Worm (Caenorhabditis elegans): Measurements from ENCODE around the gene zyg-11.

The zyg-11 gene

DNA sequence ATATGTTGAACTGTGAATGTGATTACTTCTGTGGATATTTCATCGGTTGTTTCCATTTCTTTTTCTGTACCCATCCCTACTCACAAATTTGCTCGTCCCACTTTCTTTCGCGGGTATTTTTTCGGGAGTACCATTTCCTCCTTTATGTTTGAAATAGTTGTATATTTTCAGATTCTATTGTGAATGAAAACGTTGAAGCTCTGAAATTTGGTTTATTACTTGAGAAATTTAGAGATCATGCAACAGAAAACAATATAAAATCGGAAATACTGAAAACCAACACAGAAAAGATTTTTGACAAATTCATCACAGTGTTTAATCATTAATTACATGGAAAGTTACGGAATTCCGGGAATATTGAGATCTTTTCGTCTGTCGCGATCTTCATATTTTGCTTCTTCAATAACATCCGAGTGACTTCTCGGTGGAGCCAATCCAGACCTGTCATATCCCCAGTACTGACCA is 3.1 kb downstream of the zyg-11 start:
- TF ChIP-seq nhr-10 (tag; optimal IDR thresholded peaks at IDR 0.05) (no peak), zag-1 (tag; optimal IDR thresholded peaks at IDR 0.05) (no peak), lsy-2 (tag; optimal IDR thresholded peaks at IDR 0.05) (no peak), lin-39 (tag; optimal IDR thresholded peaks at IDR 0.05) (no peak), ztf-1 (GFP tag; conservative IDR thresholded peaks at IDR 0.05) (no peak), elt-3 (tag; optimal IDR thresholded peaks at IDR 0.05) (no peak), peb-1 (tag; optimal IDR thresholded peaks at IDR 0.05) (no peak), unc-39 (tag; optimal IDR thresholded peaks at IDR 0.05) (no peak), R02D3.7 (tag; optimal IDR thresholded peaks at IDR 0.05) (no peak), unc-55 (GFP tag; optimal IDR thresholded peaks at IDR 0.05) (no peak), dmd-4 (tag; optimal IDR thresholded peaks at IDR 0.05) (no peak), ama-1 (optimal IDR thresholded peaks at IDR 0.05) (no peak), ZK546.5 (tag; optimal IDR thresholded peaks at IDR 0.05) (no peak), sma-3 (GFP tag; optimal IDR thresholded peaks at IDR 0.05) (peak; percentile 60), ceh-16 (tag; optimal IDR thresholded peaks at IDR 0.05) (no peak), elt-1 (tag; optimal IDR thresholded peaks at IDR 0.05) (no peak), alr-1 (tag; optimal IDR thresholded peaks at IDR 0.05) (no peak), crh-2 (tag; optimal IDR thresholded peaks at IDR 0.05) (no peak), ztf-4 (tag; optimal IDR thresholded peaks at IDR 0.05) (peak; percentile 58), nhr-21 (tag; optimal IDR thresholded peaks at IDR 0.05) (no peak), C34F6.9 (tag; optimal IDR thresholded peaks at IDR 0.05) (no peak), mdl-1 (tag; optimal IDR thresholded peaks at IDR 0.05) (no peak), gmeb-1 (tag; optimal IDR thresholded peaks at IDR 0.05) (no peak), blmp-1 (tag; optimal IDR thresholded peaks at IDR 0.05; ENCODE audit: insufficient read depth) (peak; percentile 14), nhr-23 (tag; optimal IDR thresholded peaks at IDR 0.05) (no peak), F13H6.1 (tag; optimal IDR thresholded peaks at IDR 0.05) (peak; percentile 15), snpc-4 (tag; optimal IDR thresholded peaks at IDR 0.05) (no peak), Y55F3AM.14 (GFP tag; optimal IDR thresholded peaks at IDR 0.05) (no peak), sem-4 (tag; optimal IDR thresholded peaks at IDR 0.05) (no peak), nhr-25 (tag; optimal IDR thresholded peaks at IDR 0.05) (peak; percentile 36), fos-1 (tag; optimal IDR thresholded peaks at IDR 0.05) (no peak)

DNA sequence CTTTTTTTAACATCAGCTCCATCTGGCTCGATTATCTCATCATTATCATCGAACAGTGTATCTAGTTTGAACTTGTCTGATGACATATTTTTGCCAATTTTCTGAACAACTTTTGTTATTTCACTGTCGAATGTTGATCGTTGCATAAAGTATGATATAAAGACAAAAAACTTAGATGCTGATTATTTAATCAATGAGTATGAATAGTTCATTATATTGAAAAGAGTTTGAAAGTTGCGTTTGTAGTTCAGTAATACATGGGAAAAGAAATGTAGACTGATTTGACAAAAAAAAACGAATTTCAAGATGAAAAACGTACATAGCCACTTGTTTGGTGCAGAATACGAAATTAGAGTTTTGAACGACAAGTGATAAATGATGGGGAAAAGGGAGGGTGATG is 5.0 kb downstream of the zyg-11 start, which contains the start of gene hda-2:
Gene hda-2 (minus strand): TSS at position 101 of the 400 bp plus-strand sequence.
- TF ChIP-seq ztf-1 (GFP tag; conservative IDR thresholded peaks at IDR 0.05): no peak
- no peak for TF ChIP-seq lin-39 (tag; optimal IDR thresholded peaks at IDR 0.05)

ce11 chrII:8027663-8028062 is 10.2 kb downstream of the zyg-11 start, which contains the start of gene swsn-7:
swsn-7 (minus strand) TSS chrII:8027763.
- TF ChIP-seq unc-39 (tag; optimal IDR thresholded peaks at IDR 0.05) (no peak), ZK546.5 (tag; optimal IDR thresholded peaks at IDR 0.05) (no peak), F13H6.1 (tag; optimal IDR thresholded peaks at IDR 0.05) (no peak), C34F6.9 (tag; optimal IDR thresholded peaks at IDR 0.05) (no peak), Y55F3AM.14 (GFP tag; optimal IDR thresholded peaks at IDR 0.05) (no peak), nhr-10 (tag; optimal IDR thresholded peaks at IDR 0.05) (no peak), sma-3 (GFP tag; optimal IDR thresholded peaks at IDR 0.05) (no peak), lin-39 (tag; optimal IDR thresholded peaks at IDR 0.05) (no peak), ztf-11 (tag; optimal IDR thresholded peaks at IDR 0.05) (no peak), blmp-1 (tag; optimal IDR thresholded peaks at IDR 0.05; ENCODE audit: insufficient read depth) (no peak), snpc-4 (tag; optimal IDR thresholded peaks at IDR 0.05) (no peak), nhr-129 (tag; optimal IDR thresholded peaks at IDR 0.05) (no peak), mbf-1 (tag; optimal IDR thresholded peaks at IDR 0.05) (no peak)

DNA sequence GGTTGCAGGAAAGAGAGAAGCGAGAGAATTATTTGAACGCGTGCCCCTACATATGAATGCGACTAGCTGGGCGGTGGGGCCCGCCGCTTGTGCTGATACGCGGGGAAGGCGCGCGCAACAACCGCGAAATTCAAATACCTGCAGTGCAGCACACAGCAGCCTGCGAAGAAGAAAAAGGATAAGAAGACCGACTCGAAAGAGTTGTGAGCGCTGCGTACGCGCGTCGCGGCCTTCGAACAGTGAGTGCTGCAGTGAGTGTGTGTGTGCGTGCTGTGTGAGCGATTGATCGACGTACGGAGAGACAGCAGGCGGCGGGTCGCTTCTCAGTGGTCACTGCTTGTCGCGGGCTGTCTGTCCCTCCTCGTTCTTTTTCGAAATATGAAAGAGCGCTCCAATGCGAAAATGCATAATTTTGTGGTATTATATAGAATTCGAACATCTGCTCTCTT is 10.8 kb downstream of the zyg-11 start:
- TF ChIP-seq elt-1 (tag; optimal IDR thresholded peaks at IDR 0.05): no peak
- peak; percentile 82 for TF ChIP-seq sma-3 (GFP tag; optimal IDR thresholded peaks at IDR 0.05)
- peak; percentile 70 for TF ChIP-seq snpc-4 (tag; optimal IDR thresholded peaks at IDR 0.05)
- no peak for TF ChIP-seq peb-1 (tag; optimal IDR thresholded peaks at IDR 0.05)
- peak; percentile 85 for TF ChIP-seq nhr-129 (tag; optimal IDR thresholded peaks at IDR 0.05)
- no peak for TF ChIP-seq unc-39 (tag; optimal IDR thresholded peaks at IDR 0.05)
- no peak for TF ChIP-seq ztf-11 (tag; optimal IDR thresholded peaks at IDR 0.05)
- peak; percentile 53 for TF ChIP-seq nhr-6 (tag; optimal IDR thresholded peaks at IDR 0.05)
- TF ChIP-seq sma-9 (GFP tag; optimal IDR thresholded peaks at IDR 0.05): peak; percentile 34
- no peak for TF ChIP-seq sma-9 (tag; optimal IDR thresholded peaks at IDR 0.05)
- TF ChIP-seq ztf-1 (GFP tag; conservative IDR thresholded peaks at IDR 0.05): no peak
- TF ChIP-seq nhr-25 (tag; optimal IDR thresholded peaks at IDR 0.05): peak; percentile 50
- TF ChIP-seq mbf-1 (tag; optimal IDR thresholded peaks at IDR 0.05): no peak
- peak; percentile 95 for TF ChIP-seq F13H6.1 (tag; optimal IDR thresholded peaks at IDR 0.05)
- TF ChIP-seq lsy-2 (tag; optimal IDR thresholded peaks at IDR 0.05): peak; percentile 60 to 79
- TF ChIP-seq ama-1 (optimal IDR thresholded peaks at IDR 0.05): no peak
- TF ChIP-seq nhr-23 (tag; optimal IDR thresholded peaks at IDR 0.05): no peak
- TF ChIP-seq zag-1 (tag; optimal IDR thresholded peaks at IDR 0.05): peak; percentile 78
- no peak for TF ChIP-seq nhr-11 (tag; optimal IDR thresholded peaks at IDR 0.05)
- no peak for TF ChIP-seq skn-1 (tag; optimal IDR thresholded peaks at IDR 0.05)
- TF ChIP-seq ztf-4 (tag; optimal IDR thresholded peaks at IDR 0.05): peak; percentile 45
- TF ChIP-seq alr-1 (tag; optimal IDR thresholded peaks at IDR 0.05): no peak
- TF ChIP-seq lin-11 (tag; optimal IDR thresholded peaks at IDR 0.05): peak; percentile 73
- no peak for TF ChIP-seq blmp-1 (tag; optimal IDR thresholded peaks at IDR 0.05; ENCODE audit: insufficient read depth)
- TF ChIP-seq sem-4 (tag; optimal IDR thresholded peaks at IDR 0.05): peak; percentile 61
- no peak for TF ChIP-seq R02D3.7 (tag; optimal IDR thresholded peaks at IDR 0.05)
- TF ChIP-seq nhr-77 (tag; optimal IDR thresholded peaks at IDR 0.05): no peak
- TF ChIP-seq mdl-1 (tag; optimal IDR thresholded peaks at IDR 0.05): peak in 1 of 2 experiments; percentile 68
- no peak for TF ChIP-seq aly-2 (tag; optimal IDR thresholded peaks at IDR 0.05)
- TF ChIP-seq egl-27 (tag; optimal IDR thresholded peaks at IDR 0.05): peak; percentile 55
- TF ChIP-seq ZK546.5 (tag; optimal IDR thresholded peaks at IDR 0.05): peak; percentile 16
- no peak for TF ChIP-seq mab-5 (tag; optimal IDR thresholded peaks at IDR 0.05)
- no peak for TF ChIP-seq lin-39 (tag; optimal IDR thresholded peaks at IDR 0.05)
